Worm (Caenorhabditis elegans) whole organism, young adult: ENCODE results near the gene B0457.6.

Experiments used
- B0035.1 ChIP-seq: sonication (generic microtip); optimal IDR thresholded peaks from 2 replicates; lab custom pipeline; 2016; ENCODE audit warnings: missing genetic modification characterization, mild to moderate bottlenecking, missing compliant biosample characterization, missing genotype, missing genetic modification reagents
- C17E4.6 ChIP-seq: fragments of 200-800 bp; sonication (Bioruptor generic); IDR thresholded peaks from 2 replicates; pipeline ENCODE4 v1.3.6; 2022; ENCODE audit warnings: missing genetic modification reagents, missing genetic modification characterization, missing compliant biosample characterization
- F10E7.11 ChIP-seq: sonication (generic microtip); optimal IDR thresholded peaks from 2 replicates; lab custom pipeline; 2017; ENCODE audit warnings: mild to moderate bottlenecking, missing genetic modification characterization, moderate library complexity, missing compliant biosample characterization
- F22D6.2 ChIP-seq: sonication (generic microtip); optimal IDR thresholded peaks from 2 replicates; lab custom pipeline; 2016; ENCODE audit warnings: mild to moderate bottlenecking, missing genetic modification characterization, missing compliant biosample characterization
- F49E8.2 ChIP-seq: sonication (generic microtip); optimal IDR thresholded peaks from 3 replicates; lab custom pipeline; 2017; ENCODE audit warnings: missing genetic modification characterization, mild to moderate bottlenecking, missing compliant biosample characterization, antibody characterized with exemption, moderate library complexity; ENCODE audit not compliant: insufficient read depth
- T07F8.4 ChIP-seq: sonication (generic microtip); optimal IDR thresholded peaks from 2 replicates; lab custom pipeline; 2016; ENCODE audit warnings: mild to moderate bottlenecking, missing genetic modification characterization, moderate library complexity, missing compliant biosample characterization
- Y53G8AR.9 ChIP-seq: fragments of 200-800 bp; sonication (Bioruptor generic); conservative IDR thresholded peaks from 2 replicates; pipeline ENCODE4 v1.3.6; 2022; ENCODE audit warnings: missing genetic modification reagents, missing genetic modification characterization, missing compliant biosample characterization
- Y95B8A.8 ChIP-seq: fragments of 200-800 bp; sonication (Bioruptor generic); IDR thresholded peaks from 2 replicates; pipeline ENCODE4 v1.3.6; 2022; ENCODE audit warnings: missing genetic modification reagents, missing genetic modification characterization, missing compliant biosample characterization
- aptf-2 ChIP-seq: fragments of 200-800 bp; sonication (Bioruptor generic); conservative IDR thresholded peaks from 2 replicates; pipeline ENCODE4 v1.3.6; 2022; ENCODE audit warnings: missing genetic modification reagents, missing genetic modification characterization, missing compliant biosample characterization
- attf-5 ChIP-seq: fragments of 200-800 bp; sonication (Bioruptor generic); optimal IDR thresholded peaks from 2 replicates; lab custom pipeline; 2018; ENCODE audit warnings: mild to moderate bottlenecking, missing genetic modification characterization, missing compliant biosample characterization
- attf-6 ChIP-seq: fragments of 200-800 bp; sonication (Bioruptor generic); IDR thresholded peaks from 2 replicates; pipeline ENCODE4 v1.3.6; 2022; ENCODE audit warnings: missing genetic modification reagents, missing genetic modification characterization, missing compliant biosample characterization
- bed-1 ChIP-seq: fragments of 200-800 bp; sonication (Bioruptor generic); IDR thresholded peaks from 2 replicates; pipeline ENCODE4 v1.3.6; 2022; ENCODE audit warnings: missing genetic modification reagents, missing genetic modification characterization, missing compliant biosample characterization
- cebp-1 ChIP-seq, 2 experiments: fragments of 200-800 bp in 1 of 2; sonication (Bioruptor generic) in 1 of 2; sonication (generic microtip) in 1 of 2; IDR thresholded peaks in 1 of 2; optimal IDR thresholded peaks in 1 of 2; 2 replicates each; pipeline versions ENCODE4 v1.3.6 to Lab custom; 2017 to 2022; ENCODE audit warnings: missing compliant biosample characterization in 2 of 2, missing genetic modification characterization in 2 of 2, mild to moderate bottlenecking in 1 of 2, missing genetic modification reagents in 1 of 2, moderate library complexity in 1 of 2
- ceh-58 ChIP-seq: fragments of 200-800 bp; sonication (Bioruptor generic); IDR thresholded peaks from 2 replicates; pipeline ENCODE4 v1.3.6; 2022; ENCODE audit warnings: missing genetic modification characterization, missing compliant biosample characterization
- ceh-91 ChIP-seq: fragments of 200-800 bp; sonication (Bioruptor generic); IDR thresholded peaks from 2 replicates; pipeline ENCODE4 v1.3.6; 2022; ENCODE audit warnings: missing genetic modification reagents, missing genetic modification characterization, missing compliant biosample characterization
- dpff-1 ChIP-seq: sonication (generic microtip); optimal IDR thresholded peaks from 2 replicates; lab custom pipeline; 2017; ENCODE audit warnings: mild to moderate bottlenecking, missing genetic modification characterization, missing compliant biosample characterization
- fkh-3 ChIP-seq: sonication (generic microtip); optimal IDR thresholded peaks from 2 replicates; lab custom pipeline; 2016; ENCODE audit warnings: mild to moderate bottlenecking, missing genetic modification characterization, missing compliant biosample characterization
- gei-17 ChIP-seq: fragments of 200-800 bp; sonication (Bioruptor generic); optimal IDR thresholded peaks from 2 replicates; lab custom pipeline; 2018; ENCODE audit warnings: mild to moderate bottlenecking, missing genetic modification characterization, missing compliant biosample characterization
- him-1 ChIP-seq: sonication (generic microtip); optimal IDR thresholded peaks from 2 replicates; lab custom pipeline; 2016; ENCODE audit warnings: missing genotype, missing genetic modification reagents, missing genetic modification characterization, missing compliant biosample characterization
- hmg-1.2 ChIP-seq: fragments of 200-800 bp; sonication (Bioruptor generic); IDR thresholded peaks from 2 replicates; pipeline ENCODE4 v1.3.6; 2022; ENCODE audit warnings: missing genetic modification reagents, missing genetic modification characterization, missing compliant biosample characterization
- hmg-20 ChIP-seq: fragments of 200-800 bp; sonication (Bioruptor generic); IDR thresholded peaks from 2 replicates; pipeline ENCODE4 v1.3.6; 2022; ENCODE audit warnings: missing genetic modification reagents, missing genetic modification characterization, missing compliant biosample characterization
- hrde-1 ChIP-seq: sonication (generic microtip); optimal IDR thresholded peaks from 2 replicates; lab custom pipeline; 2016; ENCODE audit warnings: missing genetic modification characterization, mild to moderate bottlenecking, missing compliant biosample characterization, moderate library complexity, missing genotype, missing genetic modification reagents, borderline replicate concordance
- lag-1 ChIP-seq: fragments of 200-800 bp; sonication (Bioruptor generic); IDR thresholded peaks from 2 replicates; pipeline ENCODE4 v1.3.6; 2022; ENCODE audit warnings: missing genetic modification reagents, missing genetic modification characterization, missing compliant biosample characterization
- lin-35 ChIP-seq, 3 experiments: fragments of 150-350 bp in 2 of 3; sonication (generic microtip) in 1 of 3; optimal IDR thresholded peaks; 2 replicates each; lab custom pipeline; 2014 to 2018; ENCODE audit warnings: missing biosample characterization in 3 of 3, missing genetic modification characterization in 3 of 3, missing genetic modification reagents in 3 of 3
- lin-54 ChIP-seq: fragments of 200-800 bp; sonication (Bioruptor generic); optimal IDR thresholded peaks from 2 replicates; lab custom pipeline; 2018; ENCODE audit warnings: mild to moderate bottlenecking, missing genetic modification characterization, missing compliant biosample characterization
- lir-1 ChIP-seq: fragments of 200-800 bp; sonication (Bioruptor generic); conservative IDR thresholded peaks from 2 replicates; pipeline ENCODE4 v1.3.6; 2022; ENCODE audit warnings: missing genetic modification reagents, missing genetic modification characterization, missing compliant biosample characterization
- lsl-1 ChIP-seq: fragments of 200-800 bp; sonication (Bioruptor generic); optimal IDR thresholded peaks from 2 replicates; lab custom pipeline; 2018; ENCODE audit warnings: mild to moderate bottlenecking, missing genetic modification characterization, moderate library complexity, missing compliant biosample characterization
- lsy-27 ChIP-seq: sonication (generic microtip); optimal IDR thresholded peaks from 2 replicates; lab custom pipeline; 2017; ENCODE audit warnings: missing genetic modification characterization, mild to moderate bottlenecking, missing compliant biosample characterization, antibody characterized with exemption, missing genotype, borderline replicate concordance; ENCODE audit not compliant: insufficient read depth
- madf-10 ChIP-seq: sonication (generic microtip); optimal IDR thresholded peaks from 2 replicates; lab custom pipeline; 2016; ENCODE audit warnings: mild to moderate bottlenecking, missing genetic modification characterization, missing compliant biosample characterization
- madf-8 ChIP-seq: fragments of 200-800 bp; sonication (Bioruptor generic); conservative IDR thresholded peaks from 2 replicates; pipeline ENCODE4 v1.3.6; 2022; ENCODE audit warnings: missing genetic modification reagents, missing genetic modification characterization, missing compliant biosample characterization
- mes-4 ChIP-seq: sonication (generic microtip); optimal IDR thresholded peaks from 2 replicates; lab custom pipeline; 2016; ENCODE audit warnings: missing genotype, missing genetic modification characterization, missing compliant biosample characterization
- nhr-179 ChIP-seq: sonication (generic microtip); optimal IDR thresholded peaks from 2 replicates; lab custom pipeline; 2016; ENCODE audit warnings: mild to moderate bottlenecking, missing genetic modification characterization, missing compliant biosample characterization
- nhr-90 ChIP-seq: sonication (generic microtip); optimal IDR thresholded peaks from 2 replicates; lab custom pipeline; 2016; ENCODE audit warnings: missing genotype, mild to moderate bottlenecking, missing genetic modification characterization, missing compliant biosample characterization
- pha-4 ChIP-seq: fragments of 150-350 bp; sonication (generic microtip); optimal IDR thresholded peaks from 2 replicates; lab custom pipeline; 2014; ENCODE audit warnings: missing biosample characterization, missing genetic modification reagents, missing genetic modification characterization
- rcor-1 ChIP-seq: fragments of 200-800 bp; sonication (Bioruptor generic); IDR thresholded peaks from 2 replicates; pipeline ENCODE4 v1.3.6; 2022; ENCODE audit warnings: missing genetic modification reagents, missing genetic modification characterization, missing compliant biosample characterization
- sdz-38 ChIP-seq: sonication (generic microtip); optimal IDR thresholded peaks from 2 replicates; lab custom pipeline; 2016; ENCODE audit warnings: missing genotype, missing genetic modification characterization, missing compliant biosample characterization
- snpc-1.3 ChIP-seq: sonication (generic microtip); optimal IDR thresholded peaks from 2 replicates; lab custom pipeline; 2017; ENCODE audit warnings: missing genetic modification characterization, mild to moderate bottlenecking, missing compliant biosample characterization, antibody characterized with exemption, moderate library complexity, missing genotype, missing genetic modification reagents; ENCODE audit not compliant: insufficient read depth
- somi-1 ChIP-seq: fragments of 200-800 bp; sonication (Bioruptor generic); optimal IDR thresholded peaks from 2 replicates; lab custom pipeline; 2018; ENCODE audit warnings: mild to moderate bottlenecking, missing genetic modification characterization, missing compliant biosample characterization
- tbp1 ChIP-seq: fragments of 200-800 bp; sonication (Bioruptor generic); optimal IDR thresholded peaks from 2 replicates; lab custom pipeline; 2018; ENCODE audit warnings: mild to moderate bottlenecking, missing genetic modification characterization, missing compliant biosample characterization
- unc-130 ChIP-seq: sonication (generic microtip); optimal IDR thresholded peaks from 2 replicates; lab custom pipeline; 2016; ENCODE audit warnings: missing genetic modification reagents, missing genetic modification characterization, missing compliant biosample characterization
- unc-62 ChIP-seq: fragments of 150-350 bp; optimal IDR thresholded peaks from 2 replicates; lab custom pipeline; 2014; ENCODE audit warnings: missing biosample characterization, missing genetic modification reagents, missing genetic modification characterization
- zfh-2 ChIP-seq: fragments of 200-800 bp; sonication (Bioruptor generic); conservative IDR thresholded peaks from 2 replicates; pipeline ENCODE4 v1.3.6; 2022; ENCODE audit warnings: missing genetic modification reagents, missing genetic modification characterization, missing compliant biosample characterization
- ztf-26 ChIP-seq: sonication (generic microtip); optimal IDR thresholded peaks from 2 replicates; lab custom pipeline; 2017; ENCODE audit warnings: missing genetic modification characterization, missing compliant biosample characterization
- ztf-28 ChIP-seq: fragments of 200-800 bp; sonication (Bioruptor generic); IDR thresholded peaks from 2 replicates; pipeline ENCODE4 v1.3.6; 2022; ENCODE audit warnings: missing genetic modification reagents, missing genetic modification characterization, missing compliant biosample characterization
- ztf-3 ChIP-seq: fragments of 200-800 bp; sonication (Bioruptor generic); optimal IDR thresholded peaks from 2 replicates; lab custom pipeline; 2018; ENCODE audit warnings: mild to moderate bottlenecking, missing genetic modification characterization, missing compliant biosample characterization

B0457.6 gene

ce11 chrII:8969251-8970183 is 47.3 kb downstream of the B0457.6 start, which contains the start of the genes szy-20 and C18E9.5:
szy-20 (minus strand) TSS chrII:8969333.
C18E9.5 (plus strand) TSS chrII:8969980.
- TF ChIP-seq F10E7.11 (no peak), cebp-1 (GFP tag; IDR thresholded peaks at IDR 0.05; lab: Robert Waterston, UW) (no peak), cebp-1 (tag; optimal IDR thresholded peaks at IDR 0.05; lab: Kevin White, UChicago) (peak; percentile 56), ztf-28 (peak; percentile 33; the same call in 1 of the 2 replicates), F49E8.2 (tag; lab: Kevin White, UChicago) (peak; percentile 79), aptf-2 (GFP tag; lab: Robert Waterston, UW) (no peak), unc-130 (GFP tag; lab: Kevin White, UChicago) (peak; percentile 15), ztf-3 (GFP tag; lab: Kevin White, UChicago) (no peak), pha-4 (tag; lab: Kevin White, UChicago) (no peak), lsl-1 (GFP tag; lab: Kevin White, UChicago) (peak; percentile 96), him-1 (tag; lab: Kevin White, UChicago) (peak; percentile 46), nhr-90 (no peak), C17E4.6 (GFP tag; lab: Robert Waterston, UW) (no peak), attf-5 (peak; percentile 67), attf-6 (GFP tag; lab: Robert Waterston, UW) (no peak), lir-1 (GFP tag; lab: Robert Waterston, UW) (no peak; the same call in 1 of the 2 replicates), ztf-26 (tag; lab: Kevin White, UChicago) (no peak), zfh-2 (GFP tag; lab: Robert Waterston, UW) (peak; percentile 69; the same call in 1 of the 2 replicates), nhr-179 (tag; lab: Kevin White, UChicago) (no peak), ceh-91 (GFP tag; lab: Robert Waterston, UW) (peak; percentile 58), T07F8.4 (no peak), lsy-27 (tag; lab: Kevin White, UChicago) (no peak), lag-1 (GFP tag; lab: Robert Waterston, UW) (no peak), fkh-3 (tag; lab: Kevin White, UChicago) (no peak), Y95B8A.8 (0 out of 2 replicates have a peak, but pooled peaks have one; percentile 33), lin-35 (GFP tag; optimal IDR thresholded peaks at IDR 0.05; lab: Kevin White, UChicago) (peak; percentile 28 to 96 (median 73)), B0035.1 (tag; lab: Kevin White, UChicago) (no peak), somi-1 (no peak), snpc-1.3 (peak; percentile 61), gei-17 (GFP tag; lab: Kevin White, UChicago) (no peak), bed-1 (no peak), hmg-20 (GFP tag; lab: Robert Waterston, UW) (peak; percentile 43; the same call in 1 of the 2 replicates), F22D6.2 (no peak), sdz-38 (tag; lab: Kevin White, UChicago) (no peak), mes-4 (no peak), lin-54 (GFP tag; lab: Kevin White, UChicago) (peak; percentile 93), unc-62 (GFP tag; lab: Kevin White, UChicago) (no peak), dpff-1 (tag; lab: Kevin White, UChicago) (no peak), Y53G8AR.9 (GFP tag; lab: Robert Waterston, UW) (no peak), madf-8 (GFP tag; lab: Robert Waterston, UW) (peak; percentile 88), hrde-1 (tag; lab: Kevin White, UChicago) (no peak), madf-10 (no peak), ceh-58 (GFP tag; lab: Robert Waterston, UW) (no peak), tbp1 (peak; percentile 10), hmg-1.2 (GFP tag; lab: Robert Waterston, UW) (peak; percentile 47), rcor-1 (no peak)
